Worm (Caenorhabditis elegans): Measurements from ENCODE around the gene C17G10.7.

The C17G10.7 gene

DNA sequence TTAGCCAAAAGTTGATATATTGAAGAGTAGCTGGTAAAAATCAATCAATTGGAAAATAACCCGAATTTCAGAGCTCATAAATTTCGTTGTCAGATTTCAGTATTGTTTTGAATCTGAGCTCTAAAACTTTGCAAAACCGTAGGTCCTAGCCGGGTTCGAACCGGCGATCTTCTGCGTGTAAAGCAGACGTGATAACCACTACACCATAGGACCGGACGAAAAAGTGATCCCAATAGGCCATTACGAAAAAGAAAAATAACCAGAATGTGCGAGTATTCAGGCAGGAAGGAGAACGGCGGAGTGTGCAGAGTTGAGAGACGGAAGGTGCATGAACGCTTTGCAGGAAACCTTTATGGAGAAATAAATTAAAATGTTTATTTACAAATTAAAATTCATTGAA lies 30.6 kb downstream of the C17G10.7 start (continued):
- no peak for TF ChIP-seq egl-27 (tag; optimal IDR thresholded peaks at IDR 0.05)
- TF ChIP-seq lin-14 (GFP tag; optimal IDR thresholded peaks at IDR 0.05), result peak; percentile 30
- TF ChIP-seq isw-1 (GFP tag; IDR thresholded peaks at IDR 0.05), result no peak
- TF ChIP-seq ces-1 (GFP tag; optimal IDR thresholded peaks at IDR 0.05), result no peak
- TF ChIP-seq hlh-17 (GFP tag; optimal IDR thresholded peaks at IDR 0.05; ENCODE audit: borderline replicate concordance), result no peak
- no peak for TF ChIP-seq irx-1 (tag; optimal IDR thresholded peaks at IDR 0.05)
- TF ChIP-seq aha-1 (tag; optimal IDR thresholded peaks at IDR 0.05), result no peak
- peak; percentile 66 for TF ChIP-seq fkh-8 (tag; optimal IDR thresholded peaks at IDR 0.05)
- TF ChIP-seq lin-39 (tag; optimal IDR thresholded peaks at IDR 0.05), result no peak
- TF ChIP-seq zip-4 (GFP tag; optimal IDR thresholded peaks at IDR 0.05), result no peak
- peak in 1 of 2 experiments; percentile 60 for TF ChIP-seq lsy-2 (tag; optimal IDR thresholded peaks at IDR 0.05)
- no peak for TF ChIP-seq nhr-85 (tag)
- peak; percentile 34 for TF ChIP-seq nhr-20 (tag; optimal IDR thresholded peaks at IDR 0.05)
- no peak for TF ChIP-seq unc-30 (tag; optimal IDR thresholded peaks at IDR 0.05)
- TF ChIP-seq elt-2 (tag; optimal IDR thresholded peaks at IDR 0.05), result peak; percentile 37
- no peak for TF ChIP-seq ets-5 (GFP tag; IDR thresholded peaks at IDR 0.05)
- no peak for TF ChIP-seq elt-3 (tag; optimal IDR thresholded peaks at IDR 0.05)
- TF ChIP-seq rnt-1 (tag; optimal IDR thresholded peaks at IDR 0.05), result peak; percentile 59
- peak in 1 of 2 experiments; percentile 59 for TF ChIP-seq lin-35 (GFP tag; optimal IDR thresholded peaks at IDR 0.05)
- no peak for TF ChIP-seq sox-4 (tag; optimal IDR thresholded peaks at IDR 0.05)
- no peak for TF ChIP-seq nhr-84 (tag; optimal IDR thresholded peaks at IDR 0.05)
- TF ChIP-seq xbp-1 (tag; optimal IDR thresholded peaks at IDR 0.05), result peak; percentile 5
- TF ChIP-seq efl-1 (optimal IDR thresholded peaks at IDR 0.05), result peak; percentile 28 to 51
- TF ChIP-seq efl-1 (GFP tag; optimal IDR thresholded peaks at IDR 0.05 in 1 of 2), result peak; percentile 13 to 76
- no peak for TF ChIP-seq grh-1 (GFP tag; IDR thresholded peaks at IDR 0.05)
- no peak for TF ChIP-seq ceh-90 (tag; optimal IDR thresholded peaks at IDR 0.05)
- TF ChIP-seq alr-1 (tag; optimal IDR thresholded peaks at IDR 0.05; ENCODE audit: borderline replicate concordance), result no peak
- no peak for TF ChIP-seq unc-130 (tag; optimal IDR thresholded peaks at IDR 0.05)
- TF ChIP-seq mdl-1 (tag; optimal IDR thresholded peaks at IDR 0.05), result peak in 1 of 2 experiments; percentile 30
- TF ChIP-seq swsn-7 (tag; optimal IDR thresholded peaks at IDR 0.05), result peak; percentile 34

DNA sequence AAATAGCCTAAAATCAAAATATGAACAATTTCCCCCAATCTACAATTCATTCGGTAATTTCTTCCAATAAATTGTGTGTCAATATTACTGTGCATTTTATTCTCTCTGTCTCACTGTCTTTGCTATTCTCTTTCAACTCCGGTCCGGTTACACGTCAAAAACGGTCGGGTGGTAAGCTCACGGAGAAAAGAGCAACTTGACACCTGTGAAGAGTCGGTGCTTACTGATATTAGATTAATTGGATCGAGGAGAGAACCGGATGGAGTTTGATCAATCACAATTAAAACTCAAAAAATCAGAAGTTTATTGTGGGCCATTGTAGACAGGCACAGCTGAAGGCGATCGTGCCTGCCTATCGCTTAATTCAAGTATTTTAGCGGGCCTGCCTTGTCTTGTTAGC lies 32.7 kb downstream of the C17G10.7 start:
- no peak for TF ChIP-seq zag-1 (tag; optimal IDR thresholded peaks at IDR 0.05)
- TF ChIP-seq ets-5 (GFP tag; IDR thresholded peaks at IDR 0.05), result no peak
- TF ChIP-seq aly-2 (tag; optimal IDR thresholded peaks at IDR 0.05), result no peak
- TF ChIP-seq nhr-20 (tag; optimal IDR thresholded peaks at IDR 0.05), result peak; percentile 3
- TF ChIP-seq ceh-63 (GFP tag; optimal IDR thresholded peaks at IDR 0.05), result no peak
- no peak for TF ChIP-seq Y116A8C.19 (tag; optimal IDR thresholded peaks at IDR 0.05; ENCODE audit: borderline replicate concordance)
- TF ChIP-seq lin-14 (GFP tag; optimal IDR thresholded peaks at IDR 0.05), result no peak
- TF ChIP-seq mep-1 (tag; optimal IDR thresholded peaks at IDR 0.05), result no peak
- peak; percentile 16 for TF ChIP-seq nhr-71 (tag; optimal IDR thresholded peaks at IDR 0.05)
- TF ChIP-seq elt-2 (tag; optimal IDR thresholded peaks at IDR 0.05), result peak; percentile 11
- TF ChIP-seq aha-1 (tag; optimal IDR thresholded peaks at IDR 0.05), result no peak
- TF ChIP-seq lir-3 (tag; optimal IDR thresholded peaks at IDR 0.05; ENCODE audit: poor library complexity), result no peak

DNA sequence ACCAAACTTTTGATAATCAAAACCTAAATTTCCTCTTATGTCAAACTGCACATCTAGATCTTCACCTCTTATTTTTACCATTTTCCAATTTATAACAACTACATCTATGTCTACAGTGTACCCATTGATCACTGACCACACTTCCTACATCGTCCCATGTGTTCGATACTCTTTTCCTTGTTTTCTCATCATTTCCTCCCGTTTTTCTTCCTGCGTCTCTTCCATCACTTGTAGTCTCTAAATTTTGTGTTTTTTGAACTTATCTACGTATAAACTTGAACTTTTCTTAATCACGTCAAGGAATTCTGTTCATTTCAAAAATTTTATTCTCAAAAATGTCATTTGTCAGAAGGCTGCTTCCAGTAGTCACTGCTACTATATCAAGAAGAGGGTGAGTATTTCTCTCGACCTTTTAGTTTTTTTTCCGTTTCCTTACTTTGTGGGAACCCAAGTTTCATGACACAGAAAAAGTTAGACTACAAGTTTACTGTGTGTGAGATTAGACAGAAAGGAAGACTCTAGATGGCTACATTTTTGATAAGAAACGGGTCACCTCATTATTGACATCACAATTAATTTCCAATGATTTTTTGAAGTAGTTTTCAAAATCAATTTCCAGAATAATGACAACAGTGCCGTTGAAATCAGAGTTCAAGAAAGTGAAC lies 35.4 kb downstream of the C17G10.7 start:
- TF ChIP-seq lsy-2 (tag; optimal IDR thresholded peaks at IDR 0.05), result peak in 1 of 2 experiments; percentile 40
- TF ChIP-seq elt-3 (tag; optimal IDR thresholded peaks at IDR 0.05), result peak in 2 of 6 experiments; percentile 25 to 78
- peak; percentile 57 for TF ChIP-seq elt-2 (tag; optimal IDR thresholded peaks at IDR 0.05)
- TF ChIP-seq ceh-82 (tag; optimal IDR thresholded peaks at IDR 0.05), result no peak
- TF ChIP-seq sup-37 (GFP tag; optimal IDR thresholded peaks at IDR 0.05), result no peak
- peak; percentile 43 for TF ChIP-seq nhr-19 (GFP tag; conservative IDR thresholded peaks at IDR 0.05)
- TF ChIP-seq blmp-1 (tag; optimal IDR thresholded peaks at IDR 0.05), result peak; percentile 13
- TF ChIP-seq nhr-47 (tag; optimal IDR thresholded peaks at IDR 0.05), result peak; percentile 45
- TF ChIP-seq skn-1 (tag; optimal IDR thresholded peaks at IDR 0.05), result peak; percentile 82
- peak; percentile 53 for TF ChIP-seq tbx-2 (tag; optimal IDR thresholded peaks at IDR 0.05)
- TF ChIP-seq nhr-90 (tag; optimal IDR thresholded peaks at IDR 0.05; ENCODE audit: poor library complexity), result peak; percentile 63
- TF ChIP-seq lin-14 (GFP tag; optimal IDR thresholded peaks at IDR 0.05), result peak; percentile 70
- peak; percentile 93 for TF ChIP-seq nhr-85 (tag)
- TF ChIP-seq tlp-1 (tag; optimal IDR thresholded peaks at IDR 0.05), result no peak
- TF ChIP-seq efl-1 (optimal IDR thresholded peaks at IDR 0.05), result no peak
- TF ChIP-seq efl-1 (GFP tag; optimal IDR thresholded peaks at IDR 0.05 in 1 of 2), result peak in 1 of 2 experiments; percentile 85
- peak; percentile 10 for TF ChIP-seq swsn-7 (tag; optimal IDR thresholded peaks at IDR 0.05)
- TF ChIP-seq lin-35 (GFP tag; optimal IDR thresholded peaks at IDR 0.05), result peak in 1 of 2 experiments; percentile 60
- no peak for TF ChIP-seq F16B12.6 (tag; optimal IDR thresholded peaks at IDR 0.05)
- peak; percentile 30 for TF ChIP-seq lin-13 (GFP tag; optimal IDR thresholded peaks at IDR 0.05)
